Fruit fly (Drosophila melanogaster): ENCODE measurements around the gene Rsbp15.

DNA sequence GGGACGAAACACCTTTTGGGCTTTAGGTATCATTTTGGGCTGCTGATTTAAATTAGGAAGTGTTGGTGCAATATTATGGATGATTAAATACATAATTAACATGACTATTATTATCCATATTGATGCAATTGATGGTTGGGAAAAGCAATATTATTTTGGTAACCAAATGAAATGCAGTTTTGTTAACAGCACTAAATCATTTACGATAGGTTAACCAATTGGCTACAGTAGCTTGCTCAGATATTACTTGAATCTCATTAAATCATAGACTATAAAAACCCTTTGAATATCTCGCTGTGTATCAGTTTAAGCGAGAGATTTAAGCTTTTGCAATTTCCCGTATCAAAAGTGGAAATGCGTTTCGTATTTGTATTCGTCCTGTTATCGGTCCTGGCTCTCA lies 50.6 kb downstream of the Rsbp15 start, which contains the start of gene Sfp87B:
- TF ChIP-seq CG33017 (tag; optimal IDR thresholded peaks at IDR 0.05) (no peak), CG7101 (tag; optimal IDR thresholded peaks at IDR 0.05) (no peak)
